Fruit fly (Drosophila melanogaster): ENCODE results near the gene Ca-Ma2d.

Gene Ca-Ma2d

dm6 chr2L:16290984-16291383, 59.7 kb downstream of the Ca-Ma2d start, which contains the start of gene CG17329:
Gene CG17329 (plus strand): TSS chr2L:16291284.
- TF ChIP-seq acj6 (GFP tag; optimal IDR thresholded peaks at IDR 0.05) (no peak), CG6854 (GFP tag; optimal IDR thresholded peaks at IDR 0.05) (no peak), dsx (GFP tag; optimal IDR thresholded peaks at IDR 0.05; ENCODE audit: poor library complexity, severe bottlenecking) (no peak), dac (GFP tag; optimal IDR thresholded peaks at IDR 0.05) (no peak), Smox (GFP tag; optimal IDR thresholded peaks at IDR 0.05) (no peak), CG6808 (GFP tag; optimal IDR thresholded peaks at IDR 0.05) (no peak), CG34406 (GFP tag; optimal IDR thresholded peaks at IDR 0.05) (no peak), cyc (GFP tag; optimal IDR thresholded peaks at IDR 0.05) (no peak), Sox102F (GFP tag; optimal IDR thresholded peaks at IDR 0.05) (no peak), CG6276 (GFP tag; optimal IDR thresholded peaks at IDR 0.05) (no peak), pdm3 (GFP tag; optimal IDR thresholded peaks at IDR 0.05) (no peak), topi (GFP tag; optimal IDR thresholded peaks at IDR 0.05) (no peak)
